Fruit fly (Drosophila melanogaster) whole organism, embryonic: ENCODE measurements around the gene Nlg4.

Experiments used
- CG10431 ChIP-seq: fragments of 200-800 bp; sonication (Bioruptor generic); optimal IDR thresholded peaks from 3 replicates; lab custom pipeline; 2018; ENCODE audit warnings: missing biosample characterization, mild to moderate bottlenecking, missing genetic modification characterization
- CG11093 ChIP-seq: fragments of 200-800 bp; sonication (Bioruptor generic); IDR thresholded peaks from 3 replicates; pipeline ENCODE4 v1.3.6; 2022; ENCODE audit warnings: missing biosample characterization, missing genetic modification characterization
- CG11247 ChIP-seq: fragments of 200-800 bp; sonication (Bioruptor generic); IDR thresholded peaks from 2 replicates; pipeline ENCODE4 v1.3.6; 2022; ENCODE audit warnings: missing biosample characterization, missing genetic modification characterization
- CG11456 ChIP-seq: fragments of 200-800 bp; sonication (Bioruptor generic); IDR thresholded peaks from 3 replicates; pipeline ENCODE4 v1.3.6; 2022; ENCODE audit warnings: missing biosample characterization, missing genetic modification characterization
- CG13775 ChIP-seq: fragments of 200-800 bp; sonication (Bioruptor generic); optimal IDR thresholded peaks from 3 replicates; lab custom pipeline; 2017; ENCODE audit warnings: missing biosample characterization, mild to moderate bottlenecking, missing genetic modification characterization
- CG15601 ChIP-seq: fragments of 200-800 bp; sonication (Bioruptor generic); optimal IDR thresholded peaks from 3 replicates; lab custom pipeline; 2019; ENCODE audit warnings: missing biosample characterization, mild to moderate bottlenecking, missing genetic modification characterization, moderate library complexity
- CG16779 ChIP-seq: fragments of 200-800 bp; sonication (Bioruptor generic); IDR thresholded peaks from 2 replicates; pipeline ENCODE4 v1.3.6; 2022; ENCODE audit warnings: missing biosample characterization, missing genetic modification characterization
- CG16813 ChIP-seq: fragments of 200-800 bp; sonication (Bioruptor generic); IDR thresholded peaks from 3 replicates; pipeline ENCODE4 v1.3.6; 2022; ENCODE audit warnings: missing biosample characterization, missing genetic modification characterization; ENCODE audit not compliant: partially characterized antibody
- CG16815 ChIP-seq: fragments of 200-800 bp; sonication (Bioruptor generic); optimal IDR thresholded peaks from 3 replicates; lab custom pipeline; 2017; ENCODE audit warnings: missing biosample characterization, mild to moderate bottlenecking, missing genetic modification characterization
- CG17802 ChIP-seq: fragments of 200-800 bp; sonication (Bioruptor generic); optimal IDR thresholded peaks from 2 replicates; lab custom pipeline; 2018; ENCODE audit warnings: missing biosample characterization, mild to moderate bottlenecking, missing genetic modification characterization, moderate library complexity
- CG17829 ChIP-seq: fragments of 200-800 bp; optimal IDR thresholded peaks from 2 replicates; lab custom pipeline; 2019; ENCODE audit warnings: missing biosample characterization, mild to moderate bottlenecking, missing genetic modification characterization, moderate library complexity
- CG18476 ChIP-seq: fragments of 200-800 bp; sonication (Bioruptor generic); optimal IDR thresholded peaks from 2 replicates; lab custom pipeline; 2016; ENCODE audit warnings: missing biosample characterization, mild to moderate bottlenecking, missing genetic modification characterization
- CG2889 ChIP-seq: fragments of 200-800 bp; sonication (Bioruptor generic); IDR thresholded peaks from 3 replicates; pipeline ENCODE4 v1.3.6; 2022; ENCODE audit warnings: missing biosample characterization, missing genetic modification characterization
- CG31388 ChIP-seq: fragments of 200-800 bp; sonication (Bioruptor generic); optimal IDR thresholded peaks from 2 replicates; lab custom pipeline; 2016; ENCODE audit warnings: missing biosample characterization, missing genetic modification characterization
- CG33557 ChIP-seq: fragments of 200-800 bp; sonication (Bioruptor generic); optimal IDR thresholded peaks from 2 replicates; lab custom pipeline; 2019; ENCODE audit warnings: missing biosample characterization, mild to moderate bottlenecking, missing genetic modification characterization, moderate library complexity
- CG34224 ChIP-seq: fragments of 200-800 bp; sonication (Bioruptor generic); IDR thresholded peaks from 3 replicates; pipeline ENCODE4 v1.3.6; 2022; ENCODE audit warnings: missing biosample characterization, missing genetic modification characterization; ENCODE audit not compliant: partially characterized antibody
- CG3995 ChIP-seq: fragments of 200-800 bp; sonication (Bioruptor generic); optimal IDR thresholded peaks from 3 replicates; lab custom pipeline; 2016; ENCODE audit warnings: missing biosample characterization, missing genetic modification characterization
- CG4617 ChIP-seq: fragments of 200-800 bp; sonication (Bioruptor generic); optimal IDR thresholded peaks from 3 replicates; lab custom pipeline; 2016; ENCODE audit warnings: missing biosample characterization, missing genetic modification characterization, borderline replicate concordance
- CG5953 ChIP-seq: fragments of 200-800 bp; sonication (Bioruptor generic); IDR thresholded peaks from 2 replicates; pipeline ENCODE4 v1.3.6; 2022; ENCODE audit warnings: missing biosample characterization, missing genetic modification characterization
- CG6689 ChIP-seq: fragments of 200-800 bp; sonication (Bioruptor generic); IDR thresholded peaks from 2 replicates; pipeline ENCODE4 v1.3.6; 2022; ENCODE audit warnings: missing biosample characterization, missing genetic modification characterization
- CG6791 ChIP-seq: fragments of 200-800 bp; sonication (Bioruptor generic); IDR thresholded peaks from 3 replicates; pipeline ENCODE4 v1.3.6; 2022; ENCODE audit warnings: missing biosample characterization, missing genetic modification characterization; ENCODE audit not compliant: partially characterized antibody
- CG7987 ChIP-seq: fragments of 200-800 bp; sonication (Bioruptor generic); optimal IDR thresholded peaks from 2 replicates; lab custom pipeline; 2018; ENCODE audit warnings: missing biosample characterization, mild to moderate bottlenecking, missing genetic modification characterization, moderate library complexity
- CTCF ChIP-seq: fragments of 200-800 bp; sonication (Bioruptor generic); optimal IDR thresholded peaks from 2 replicates; lab custom pipeline; 2017; ENCODE audit warnings: missing biosample characterization, mild to moderate bottlenecking, missing genetic modification characterization, moderate library complexity
- Lim3 ChIP-seq: fragments of 200-800 bp; sonication (Bioruptor generic); IDR thresholded peaks from 2 replicates; pipeline ENCODE4 v1.3.6; 2022; ENCODE audit warnings: missing biosample characterization, missing genetic modification characterization
- NC2α ChIP-seq: fragments of 200-800 bp; sonication (Bioruptor generic); optimal IDR thresholded peaks from 2 replicates; lab custom pipeline; 2016; ENCODE audit warnings: missing biosample characterization, missing genetic modification characterization
- PHDP ChIP-seq: fragments of 200-800 bp; sonication (Bioruptor generic); optimal IDR thresholded peaks from 3 replicates; lab custom pipeline; 2018; ENCODE audit warnings: missing biosample characterization, mild to moderate bottlenecking, missing genetic modification characterization, moderate library complexity
- Rx ChIP-seq: fragments of 200-800 bp; sonication (Bioruptor generic); IDR thresholded peaks from 2 replicates; pipeline ENCODE4 v1.3.6; 2022; ENCODE audit warnings: missing biosample characterization, missing genetic modification characterization
- Sox100B ChIP-seq: fragments of 200-800 bp; sonication (Bioruptor generic); optimal IDR thresholded peaks from 3 replicates; lab custom pipeline; 2018; ENCODE audit warnings: missing biosample characterization, mild to moderate bottlenecking, missing genetic modification characterization
- Stat92E ChIP-seq, 3 experiments: fragments of >200 bp in 2 of 3; fragments of 200-800 bp in 1 of 3; sonication (Bioruptor generic) in 1 of 3; optimal IDR thresholded peaks; 2 replicates each; lab custom pipeline; 2017 to 2019; ENCODE audit warnings: missing biosample characterization in 3 of 3, missing genetic modification characterization in 3 of 3, mild to moderate bottlenecking in 1 of 3, moderate library complexity in 1 of 3
- ara ChIP-seq: fragments of 200-800 bp; sonication (Bioruptor generic); IDR thresholded peaks from 2 replicates; pipeline ENCODE4 v1.3.6; 2022; ENCODE audit warnings: missing biosample characterization, missing genetic modification characterization
- bcd ChIP-seq: fragments of 200-800 bp; sonication (Bioruptor generic); optimal IDR thresholded peaks from 2 replicates; lab custom pipeline; 2017; ENCODE audit warnings: missing biosample characterization, mild to moderate bottlenecking, missing genetic modification characterization
- br ChIP-seq: fragments of >200 bp; optimal IDR thresholded peaks from 2 replicates; lab custom pipeline; 2017
- bsh ChIP-seq, 2 experiments: fragments of 200-800 bp; sonication (Bioruptor generic); optimal IDR thresholded peaks; 2 replicates each; lab custom pipeline; 2017 to 2018; ENCODE audit warnings: mild to moderate bottlenecking in 2 of 2, missing biosample characterization in 2 of 2, missing genetic modification characterization in 2 of 2, moderate library complexity in 1 of 2
- corto ChIP-seq: fragments of 200-800 bp; sonication (Bioruptor generic); optimal IDR thresholded peaks from 2 replicates; lab custom pipeline; 2016; ENCODE audit warnings: missing biosample characterization, mild to moderate bottlenecking, missing genetic modification characterization, moderate library complexity
- cwo ChIP-seq: fragments of 200-800 bp; sonication (Bioruptor generic); optimal IDR thresholded peaks from 3 replicates; lab custom pipeline; 2017; ENCODE audit warnings: missing biosample characterization, missing genetic modification characterization, mild to moderate bottlenecking, moderate library complexity, missing genetic modification reagents
- grau ChIP-seq: fragments of 200-800 bp; optimal IDR thresholded peaks from 3 replicates; lab custom pipeline; 2019; ENCODE audit warnings: missing biosample characterization, mild to moderate bottlenecking, missing genetic modification characterization, moderate library complexity
- insv ChIP-seq, 2 experiments: fragments of 200-800 bp; sonication (Bioruptor generic); optimal IDR thresholded peaks; 3 replicates each; lab custom pipeline; 2016 to 2018; ENCODE audit warnings: missing biosample characterization in 2 of 2, missing genetic modification characterization in 2 of 2
- knrl ChIP-seq: fragments of 200-800 bp; sonication (Bioruptor generic); IDR thresholded peaks from 3 replicates; pipeline ENCODE4 v1.3.6; 2022; ENCODE audit warnings: missing biosample characterization, missing genetic modification characterization; ENCODE audit not compliant: partially characterized antibody
- nom ChIP-seq: fragments of 200-800 bp; sonication (Bioruptor generic); optimal IDR thresholded peaks from 2 replicates; lab custom pipeline; 2017; ENCODE audit warnings: missing biosample characterization, missing genetic modification characterization, mild to moderate bottlenecking, moderate library complexity, missing genetic modification reagents
- prd ChIP-seq, 3 experiments: fragments of >200 bp in 2 of 3; fragments of 200-800 bp in 1 of 3; sonication (Bioruptor generic) in 1 of 3; optimal IDR thresholded peaks in 2 of 3; IDR thresholded peaks in 1 of 3; 2 replicates in 2 of 3; 3 replicates in 1 of 3; pipeline versions ENCODE4 v1.3.6 to Lab custom; 2017 to 2022; ENCODE audit warnings: missing biosample characterization in 1 of 3, missing genetic modification characterization in 1 of 3
- pros ChIP-seq: fragments of 200-800 bp; sonication (Bioruptor generic); optimal IDR thresholded peaks from 3 replicates; lab custom pipeline; 2019; ENCODE audit warnings: missing biosample characterization, mild to moderate bottlenecking, missing genetic modification characterization, moderate library complexity
- ranshi ChIP-seq: fragments of 200-800 bp; sonication (Bioruptor generic); IDR thresholded peaks from 2 replicates; pipeline ENCODE4 v1.3.6; 2022; ENCODE audit warnings: missing biosample characterization, missing genetic modification characterization
- slou ChIP-seq: fragments of 200-800 bp; sonication (Bioruptor generic); optimal IDR thresholded peaks from 3 replicates; lab custom pipeline; 2016; ENCODE audit warnings: missing biosample characterization, missing genetic modification characterization
- sug ChIP-seq: fragments of 200-800 bp; optimal IDR thresholded peaks from 2 replicates; lab custom pipeline; 2019; ENCODE audit warnings: missing biosample characterization, mild to moderate bottlenecking, missing genetic modification characterization, moderate library complexity
- unpg ChIP-seq: fragments of 200-800 bp; sonication (Bioruptor generic); optimal IDR thresholded peaks from 3 replicates; lab custom pipeline; 2018; ENCODE audit warnings: missing biosample characterization, mild to moderate bottlenecking, missing genetic modification characterization, moderate library complexity
- yki ChIP-seq: fragments of >200 bp; optimal IDR thresholded peaks from 3 replicates; lab custom pipeline; 2018
- zfh1 ChIP-seq: fragments of 200-800 bp; sonication (Bioruptor generic); IDR thresholded peaks from 3 replicates; pipeline ENCODE4 v1.3.6; 2022; ENCODE audit warnings: missing biosample characterization, missing genetic modification characterization

Gene Nlg4

dm6 chr3R:20262927-20263644 is 58.5 kb downstream of the Nlg4 start (continued):
- TF ChIP-seq CG13775 (peak; percentile 8), insv (GFP tag; optimal IDR thresholded peaks at IDR 0.05; lab: Kevin White, UChicago) (no peak), corto (GFP tag; lab: Kevin White, UChicago) (no peak), pros (GFP tag; lab: Kevin White, UChicago) (no peak), grau (tag; lab: Kevin White, UChicago) (peak; percentile 23), CG4617 (GFP tag; lab: Kevin White, UChicago) (no peak), sug (tag; lab: Kevin White, UChicago) (no peak), CG11247 (GFP tag; lab: Robert Waterston, UW) (no peak), br (lab: Kevin White, UChicago) (no peak), prd (optimal IDR thresholded peaks at IDR 0.05; lab: Kevin White, UChicago) (no peak), prd (GFP tag; IDR thresholded peaks at IDR 0.05; lab: Robert Waterston, UW) (0 out of 3 replicates have a peak, but pooled peaks have one; percentile 13), CG3995 (no peak), bcd (GFP tag; lab: Kevin White, UChicago) (peak; percentile 14)
- TF ChIP-seq, all 482 proteins: peak for 89

dm6 chr3R:20263793-20264483 is 59.3 kb downstream of the Nlg4 start:
- TF ChIP-seq CG16813 (GFP tag; lab: Robert Waterston, UW): no peak
- no peak for TF ChIP-seq CG16815
- no peak for TF ChIP-seq CG31388 (GFP tag; lab: Kevin White, UChicago)
- peak; percentile 17 for TF ChIP-seq CG10431 (GFP tag; lab: Kevin White, UChicago)
- no peak for TF ChIP-seq CG11456 (GFP tag; lab: Robert Waterston, UW)
- TF ChIP-seq nom (GFP tag; lab: Kevin White, UChicago): peak; percentile 28
- no peak for TF ChIP-seq CG17802 (tag; lab: Kevin White, UChicago)
- no peak for TF ChIP-seq CG18476 (GFP tag; lab: Kevin White, UChicago)
- TF ChIP-seq Stat92E (GFP tag; optimal IDR thresholded peaks at IDR 0.05; lab: Kevin White, UChicago): peak in 1 of 3 experiments; percentile 6
- TF ChIP-seq CG16779 (GFP tag; lab: Robert Waterston, UW): no peak
- no peak for TF ChIP-seq Sox100B (GFP tag; lab: Kevin White, UChicago)
- no peak for TF ChIP-seq CG11093 (GFP tag; lab: Robert Waterston, UW)
- TF ChIP-seq CG33557 (GFP tag; lab: Kevin White, UChicago): peak; percentile 65
- TF ChIP-seq CG17829 (tag; lab: Kevin White, UChicago): no peak
- no peak for TF ChIP-seq ranshi (GFP tag; lab: Robert Waterston, UW)
- TF ChIP-seq Rx (GFP tag; lab: Robert Waterston, UW): no peak
- no peak for TF ChIP-seq slou (GFP tag; lab: Kevin White, UChicago)
- TF ChIP-seq cwo (GFP tag; lab: Kevin White, UChicago): peak; percentile 36
- peak; percentile 5 for TF ChIP-seq NC2α
- no peak for TF ChIP-seq knrl (GFP tag; lab: Robert Waterston, UW)
- TF ChIP-seq CG2889: no peak
- no peak for TF ChIP-seq CG34224
- no peak for TF ChIP-seq br (lab: Kevin White, UChicago)
- no peak for TF ChIP-seq bsh (GFP tag; optimal IDR thresholded peaks at IDR 0.05; lab: Kevin White, UChicago)
- no peak for TF ChIP-seq CG5953 (GFP tag; lab: Robert Waterston, UW)
- TF ChIP-seq zfh1 (GFP tag; lab: Robert Waterston, UW): no peak
- TF ChIP-seq unpg (GFP tag; lab: Kevin White, UChicago): no peak
- no peak for TF ChIP-seq PHDP (tag; lab: Kevin White, UChicago)
- no peak for TF ChIP-seq CTCF (GFP tag; lab: Kevin White, UChicago)
- peak; percentile 67 for TF ChIP-seq CG7987 (GFP tag; lab: Kevin White, UChicago)
- no peak for TF ChIP-seq CG6791 (GFP tag; lab: Robert Waterston, UW)
- no peak for TF ChIP-seq Lim3
- TF ChIP-seq yki (lab: Kevin White, UChicago): no peak
- peak; percentile 29 for TF ChIP-seq CG15601 (tag; lab: Kevin White, UChicago)
- peak; percentile 52 for TF ChIP-seq ara (GFP tag; lab: Robert Waterston, UW)
- no peak for TF ChIP-seq CG6689 (GFP tag; lab: Robert Waterston, UW)
